Worm (Caenorhabditis elegans): ENCODE measurements around the gene F20G2.3.

ce11 chrV:13748658-13749057, 19.6 kb downstream of the F20G2.3 start, which contains the start of gene F35E12.10:
- TF ChIP-seq ztf-11 (tag; optimal IDR thresholded peaks at IDR 0.05) = no peak
- TF ChIP-seq elt-1 (tag; optimal IDR thresholded peaks at IDR 0.05) = no peak
- no peak for TF ChIP-seq ZK546.5 (tag; optimal IDR thresholded peaks at IDR 0.05)
- TF ChIP-seq ceh-28 (tag; optimal IDR thresholded peaks at IDR 0.05) = no peak
- TF ChIP-seq unc-62 (GFP tag; optimal IDR thresholded peaks at IDR 0.05) = no peak
- no peak for TF ChIP-seq snpc-4 (tag; optimal IDR thresholded peaks at IDR 0.05)
- no peak for TF ChIP-seq lin-15B (tag; optimal IDR thresholded peaks at IDR 0.05)

All from whole organism, L3 larva.